Fruit fly (Drosophila melanogaster): Measurements from ENCODE around the gene osa.

The osa gene

DNA sequence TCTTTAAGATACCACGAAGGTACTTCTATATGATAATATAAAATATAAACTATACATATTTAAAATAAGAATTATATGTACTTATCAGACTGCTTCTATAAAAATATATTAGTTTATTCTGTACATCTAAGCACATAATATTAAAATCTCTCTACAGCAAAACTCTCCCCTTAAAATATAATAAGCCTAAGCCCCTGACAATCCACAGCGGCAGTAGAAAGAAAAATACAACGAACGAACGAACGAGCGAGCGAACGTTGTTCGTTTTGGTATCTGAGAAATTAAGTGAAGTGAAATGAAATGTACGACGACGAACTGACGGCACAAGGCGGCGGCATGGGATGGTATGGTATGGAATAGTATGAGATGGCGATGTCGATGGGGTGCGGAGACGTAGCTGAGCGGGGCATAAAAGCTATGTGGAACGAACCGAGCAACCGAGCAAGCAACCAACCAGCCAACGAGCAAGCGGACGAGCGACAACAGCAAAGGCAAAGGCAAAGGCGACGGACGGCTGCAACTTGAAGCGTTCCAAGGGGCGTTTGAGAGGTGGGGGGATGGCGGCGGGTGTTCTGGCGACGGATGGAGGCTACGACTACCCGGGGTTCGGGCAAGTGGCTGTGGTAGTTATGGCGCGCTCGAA is 17.5 kb downstream of the osa start (continued):
- TF ChIP-seq org-1 (GFP tag; optimal IDR thresholded peaks at IDR 0.05) (peak; percentile 98), ken (GFP tag; IDR thresholded peaks at IDR 0.05) (peak; percentile 91), CG10462 (GFP tag; optimal IDR thresholded peaks at IDR 0.05) (peak; percentile 92)

DNA sequence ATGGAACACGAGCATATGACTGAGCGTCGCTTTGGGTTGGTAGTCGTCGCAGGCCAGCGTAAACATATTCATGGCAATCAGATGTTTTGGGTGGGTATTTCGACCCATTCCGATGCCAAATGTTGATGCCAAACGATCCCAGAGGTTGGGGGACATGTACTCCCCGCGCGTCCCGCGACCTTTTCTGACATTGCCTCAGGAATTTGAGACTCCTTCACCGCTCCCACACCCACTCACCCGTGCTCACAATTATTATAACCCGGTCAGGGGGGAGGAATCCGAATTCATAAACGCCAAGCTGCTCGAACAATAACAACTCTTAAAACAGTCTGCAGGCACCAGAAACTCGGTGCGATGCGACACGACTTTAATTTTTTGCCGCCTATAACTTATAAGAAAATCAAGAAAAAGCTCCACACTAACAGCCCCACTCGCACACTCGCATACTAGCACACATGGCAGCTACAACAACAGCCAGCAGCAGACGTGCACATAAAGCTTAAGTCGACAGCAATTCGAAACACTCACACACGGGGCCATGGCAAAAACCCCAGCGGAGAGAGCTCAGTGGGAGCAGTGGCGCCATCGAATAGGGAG is 18.2 kb downstream of the osa start:
- TF ChIP-seq amos (GFP tag; IDR thresholded peaks at IDR 0.05; ENCODE audit: partially characterized antibody): peak; percentile 21; the same call in 1 of the 2 replicates
- no peak for TF ChIP-seq pzg (GFP tag; optimal IDR thresholded peaks at IDR 0.05)
- 0 out of 3 replicates have a peak, but pooled peaks have one; percentile 10 for TF ChIP-seq HLH4C (GFP tag; IDR thresholded peaks at IDR 0.05; ENCODE audit: partially characterized antibody)
- no peak for TF ChIP-seq tin (GFP tag; optimal IDR thresholded peaks at IDR 0.05)
- 0 out of 2 replicates have a peak, but pooled peaks have one; percentile 34 for TF ChIP-seq Dref (GFP tag; IDR thresholded peaks at IDR 0.05)
- no peak for TF ChIP-seq E2f2 (GFP tag; IDR thresholded peaks at IDR 0.05)
- no peak for TF ChIP-seq CG14860 (GFP tag; IDR thresholded peaks at IDR 0.05; ENCODE audit: partially characterized antibody)
- peak; percentile 13 for TF ChIP-seq CG13287 (GFP tag; IDR thresholded peaks at IDR 0.05; ENCODE audit: partially characterized antibody)
- no peak for TF ChIP-seq Aef1 (GFP tag; IDR thresholded peaks at IDR 0.05)
- TF ChIP-seq Hsf (GFP tag; optimal IDR thresholded peaks at IDR 0.05): no peak
- TF ChIP-seq Sry-β (GFP tag; optimal IDR thresholded peaks at IDR 0.05): no peak
- no peak for TF ChIP-seq Jarid2 (GFP tag; optimal IDR thresholded peaks at IDR 0.05)
- no peak for TF ChIP-seq h (optimal IDR thresholded peaks at IDR 0.05)
- TF ChIP-seq her (GFP tag; optimal IDR thresholded peaks at IDR 0.05): no peak
- no peak for TF ChIP-seq seq (GFP tag; IDR thresholded peaks at IDR 0.05)
- no peak for TF ChIP-seq CG15514 (GFP tag; optimal IDR thresholded peaks at IDR 0.05)
- no peak for TF ChIP-seq Chrac-16 (GFP tag; optimal IDR thresholded peaks at IDR 0.05)
- TF ChIP-seq scrt (GFP tag; optimal IDR thresholded peaks at IDR 0.05): no peak
- no peak for TF ChIP-seq CG17829 (tag; optimal IDR thresholded peaks at IDR 0.05)
- TF ChIP-seq otp (GFP tag; IDR thresholded peaks at IDR 0.05): no peak
- 0 out of 3 replicates have a peak, but pooled peaks have one; percentile 7 for TF ChIP-seq sr (GFP tag; IDR thresholded peaks at IDR 0.05)
- TF ChIP-seq sim (GFP tag; IDR thresholded peaks at IDR 0.05): no peak
- TF ChIP-seq CG9932 (GFP tag; IDR thresholded peaks at IDR 0.05): no peak
- no peak for TF ChIP-seq CG34376 (GFP tag; optimal IDR thresholded peaks at IDR 0.05)
- no peak for TF ChIP-seq tup (GFP tag; optimal IDR thresholded peaks at IDR 0.05)
- TF ChIP-seq cg (GFP tag; optimal IDR thresholded peaks at IDR 0.05): peak; percentile 74
- no peak for TF ChIP-seq dysf (GFP tag; IDR thresholded peaks at IDR 0.05)
- TF ChIP-seq sd (tag; optimal IDR thresholded peaks at IDR 0.05): peak; percentile 73
- TF ChIP-seq CG5180 (GFP tag; optimal IDR thresholded peaks at IDR 0.05): peak; percentile 78
- TF ChIP-seq tna (GFP tag; IDR thresholded peaks at IDR 0.05; ENCODE audit: partially characterized antibody): no peak; the same call in 1 of the 2 replicates
- no peak for TF ChIP-seq zfh1 (GFP tag; IDR thresholded peaks at IDR 0.05)
- TF ChIP-seq nerfin-1 (tag; optimal IDR thresholded peaks at IDR 0.05): no peak
- no peak for TF ChIP-seq abd-A (tag; optimal IDR thresholded peaks at IDR 0.05)
- TF ChIP-seq chinmo (GFP tag; IDR thresholded peaks at IDR 0.05; ENCODE audit: partially characterized antibody): peak; percentile 84
- TF ChIP-seq CG6272 (GFP tag; IDR thresholded peaks at IDR 0.05): no peak
- TF ChIP-seq onecut (GFP tag; IDR thresholded peaks at IDR 0.05): no peak
- TF ChIP-seq Hey (tag; optimal IDR thresholded peaks at IDR 0.05): peak; percentile 46
- no peak for TF ChIP-seq run (tag; optimal IDR thresholded peaks at IDR 0.05)
- no peak for TF ChIP-seq Awh (GFP tag; IDR thresholded peaks at IDR 0.05)
- TF ChIP-seq zen2 (GFP tag; IDR thresholded peaks at IDR 0.05; ENCODE audit: partially characterized antibody): peak; percentile 12; the same call in 1 of the 3 replicates
- TF ChIP-seq Eip74EF (GFP tag; optimal IDR thresholded peaks at IDR 0.05): no peak
- TF ChIP-seq pan (optimal IDR thresholded peaks at IDR 0.05): no peak
- no peak for TF ChIP-seq pan (GFP tag; optimal IDR thresholded peaks at IDR 0.05 in 1 of 2, IDR thresholded peaks at IDR 0.05 in 1 of 2)
- no peak for TF ChIP-seq CG12155 (GFP tag; optimal IDR thresholded peaks at IDR 0.05)
